Worm (Caenorhabditis elegans) whole organism, L4 larva: ENCODE results near the gene C24B9.3.

Source experiments
- D1046.2 ChIP-seq: fragments of 200-800 bp; sonication (Bioruptor generic); IDR thresholded peaks from 2 replicates; pipeline ENCODE4 v1.3.6; 2022; ENCODE audit warnings: missing genetic modification characterization, missing compliant biosample characterization
- F37D6.2 ChIP-seq: sonication (generic microtip); optimal IDR thresholded peaks from 2 replicates; lab custom pipeline; 2016; ENCODE audit warnings: mild to moderate bottlenecking, missing genetic modification characterization, missing compliant biosample characterization
- Y48G9A.11 ChIP-seq: fragments of 200-800 bp; sonication (Bioruptor generic); IDR thresholded peaks from 2 replicates; pipeline ENCODE4 v1.3.6; 2022; ENCODE audit warnings: missing genetic modification reagents, missing genetic modification characterization, missing compliant biosample characterization
- ZK337.2 ChIP-seq: fragments of 200-800 bp; sonication (Bioruptor generic); IDR thresholded peaks from 2 replicates; pipeline ENCODE4 v1.3.6; 2022; ENCODE audit warnings: missing genetic modification reagents, missing genetic modification characterization, missing compliant biosample characterization
- ZK546.5 ChIP-seq, 2 experiments: sonication (generic microtip); optimal IDR thresholded peaks; 2 replicates each; lab custom pipeline; 2017; ENCODE audit warnings: missing biosample characterization in 2 of 2, missing genetic modification characterization in 2 of 2
- aha-1 ChIP-seq: fragments of 150-350 bp; peaks from one replicate; lab custom pipeline; 2014; ENCODE audit warnings: missing biosample characterization, missing genetic modification characterization
- ceh-62 ChIP-seq: sonication (generic microtip); optimal IDR thresholded peaks from 2 replicates; lab custom pipeline; 2017; ENCODE audit warnings: missing biosample characterization, missing genetic modification characterization
- cey-2 ChIP-seq: sonication (generic microtip); optimal IDR thresholded peaks from 3 replicates; lab custom pipeline; 2017; ENCODE audit warnings: missing genetic modification characterization, mild to moderate bottlenecking, missing compliant biosample characterization, antibody characterized with exemption, borderline replicate concordance; ENCODE audit not compliant: insufficient read depth
- daf-12 ChIP-seq: fragments of 150-350 bp; optimal IDR thresholded peaks from 2 replicates; lab custom pipeline; 2014; ENCODE audit warnings: missing biosample characterization, missing genetic modification reagents, missing genetic modification characterization
- daf-19 ChIP-seq: fragments of 200-800 bp; sonication (Bioruptor generic); conservative IDR thresholded peaks from 2 replicates; pipeline ENCODE4 v1.3.6; 2022; ENCODE audit warnings: missing genetic modification characterization, missing compliant biosample characterization
- dpl-1 ChIP-seq: fragments of 150-350 bp; optimal IDR thresholded peaks from 2 replicates; lab custom pipeline; 2014; ENCODE audit warnings: missing biosample characterization, missing genetic modification reagents, missing genetic modification characterization
- egl-27 ChIP-seq: sonication (generic microtip); optimal IDR thresholded peaks from 3 replicates; lab custom pipeline; 2017; ENCODE audit warnings: missing biosample characterization, missing genetic modification reagents, missing genetic modification characterization
- egl-43 ChIP-seq: fragments of 200-800 bp; sonication (Bioruptor generic); IDR thresholded peaks from 2 replicates; pipeline ENCODE4 v1.3.6; 2022; ENCODE audit warnings: missing genetic modification reagents, missing genetic modification characterization, missing compliant biosample characterization
- fos-1 ChIP-seq: fragments of 150-350 bp; optimal IDR thresholded peaks from 2 replicates; lab custom pipeline; 2014; ENCODE audit warnings: missing biosample characterization, missing genetic modification characterization
- lin-1 ChIP-seq: fragments of 200-800 bp; sonication (Bioruptor generic); IDR thresholded peaks from 2 replicates; pipeline ENCODE4 v1.3.6; 2022; ENCODE audit warnings: missing genetic modification reagents, missing genetic modification characterization, missing compliant biosample characterization
- lin-13 ChIP-seq: fragments of 150-350 bp; optimal IDR thresholded peaks from 2 replicates; lab custom pipeline; 2014; ENCODE audit warnings: missing biosample characterization, missing genetic modification reagents, missing genetic modification characterization
- lin-39 ChIP-seq: fragments of 150-350 bp; optimal IDR thresholded peaks from 2 replicates; lab custom pipeline; 2014; ENCODE audit warnings: missing biosample characterization, missing genetic modification reagents, missing genetic modification characterization
- lir-3 ChIP-seq: sonication (generic microtip); optimal IDR thresholded peaks from 2 replicates; lab custom pipeline; 2016; ENCODE audit warnings: mild to moderate bottlenecking, missing genetic modification characterization, missing compliant biosample characterization
- madf-9 ChIP-seq: fragments of 200-800 bp; sonication (Bioruptor generic); conservative IDR thresholded peaks from 2 replicates; pipeline ENCODE4 v1.3.6; 2022; ENCODE audit warnings: missing genetic modification reagents, missing genetic modification characterization, missing compliant biosample characterization
- mdl-1 ChIP-seq, 2 experiments: fragments of 150-350 bp in 1 of 2; sonication (generic microtip) in 1 of 2; optimal IDR thresholded peaks; 2 replicates each; lab custom pipeline; 2014 to 2017; ENCODE audit warnings: missing biosample characterization in 2 of 2, missing genetic modification characterization in 2 of 2
- mxl-2 ChIP-seq: fragments of 200-800 bp; sonication (Bioruptor generic); conservative IDR thresholded peaks from 2 replicates; pipeline ENCODE4 v1.3.6; 2022; ENCODE audit warnings: missing genetic modification reagents, missing genetic modification characterization, missing compliant biosample characterization
- mxl-3 ChIP-seq: fragments of 200-800 bp; sonication (Bioruptor generic); optimal IDR thresholded peaks from 2 replicates; lab custom pipeline; 2018; ENCODE audit warnings: mild to moderate bottlenecking, missing genetic modification characterization, missing compliant biosample characterization
- nhr-48 ChIP-seq: sonication (generic microtip); optimal IDR thresholded peaks from 2 replicates; lab custom pipeline; 2016; ENCODE audit warnings: mild to moderate bottlenecking, missing genetic modification characterization, missing compliant biosample characterization
- nhr-76 ChIP-seq: fragments of 150-350 bp; optimal IDR thresholded peaks from 2 replicates; lab custom pipeline; 2014; ENCODE audit warnings: missing biosample characterization, missing genetic modification characterization
- rbr-2 ChIP-seq: sonication (generic microtip); optimal IDR thresholded peaks from 2 replicates; lab custom pipeline; 2016; ENCODE audit warnings: missing genotype, missing genetic modification characterization, missing compliant biosample characterization
- sdz-12 ChIP-seq: fragments of 200-800 bp; sonication (Bioruptor generic); optimal IDR thresholded peaks from 2 replicates; lab custom pipeline; 2018; ENCODE audit warnings: mild to moderate bottlenecking, missing genetic modification characterization, missing compliant biosample characterization
- set-16 ChIP-seq: fragments of 200-800 bp; sonication (Bioruptor generic); IDR thresholded peaks from 2 replicates; pipeline ENCODE4 v1.3.6; 2022; ENCODE audit warnings: missing genetic modification reagents, missing genetic modification characterization, missing compliant biosample characterization
- skn-1 ChIP-seq: fragments of 150-350 bp; optimal IDR thresholded peaks from 2 replicates; lab custom pipeline; 2014; ENCODE audit warnings: missing biosample characterization, missing genetic modification characterization
- snpc-4 ChIP-seq: fragments of 150-350 bp; optimal IDR thresholded peaks from 2 replicates; lab custom pipeline; 2014; ENCODE audit warnings: missing biosample characterization, missing genetic modification characterization
- ztf-11 ChIP-seq: fragments of 150-350 bp; optimal IDR thresholded peaks from 2 replicates; lab custom pipeline; 2014; ENCODE audit warnings: missing biosample characterization, missing genetic modification characterization

Gene C24B9.3

ce11 chrV:2727101-2727500, 15.7 kb upstream of the C24B9.3 start, which contains the start of gene str-13:
Gene str-13, minus strand, starts transcription at chrV:2727201.
- TF ChIP-seq Y48G9A.11 (GFP tag; lab: Robert Waterston, UW): no peak
- TF ChIP-seq rbr-2: no peak
- no peak for TF ChIP-seq F37D6.2 (tag; lab: Kevin White, UChicago)
- TF ChIP-seq daf-12 (tag; lab: Kevin White, UChicago): no peak
- no peak for TF ChIP-seq lir-3 (tag; lab: Kevin White, UChicago)
- no peak for TF ChIP-seq daf-19
- no peak for TF ChIP-seq ceh-62 (tag; lab: Kevin White, UChicago)
- TF ChIP-seq mdl-1 (tag; optimal IDR thresholded peaks at IDR 0.05; lab: Kevin White, UChicago): no peak
- TF ChIP-seq dpl-1: no peak
- no peak for TF ChIP-seq ztf-11 (tag; lab: Kevin White, UChicago)
- no peak for TF ChIP-seq ZK337.2 (GFP tag; lab: Robert Waterston, UW)
- TF ChIP-seq nhr-76 (tag; lab: Kevin White, UChicago): no peak
- TF ChIP-seq madf-9 (GFP tag; lab: Robert Waterston, UW): no peak
- TF ChIP-seq mxl-2 (GFP tag; lab: Robert Waterston, UW): no peak
- no peak for TF ChIP-seq sdz-12
- TF ChIP-seq snpc-4 (tag; lab: Kevin White, UChicago): no peak
- no peak for TF ChIP-seq skn-1 (tag; lab: Kevin White, UChicago)
- TF ChIP-seq egl-27 (tag; lab: Kevin White, UChicago): no peak
- no peak for TF ChIP-seq lin-39
- no peak for TF ChIP-seq mxl-3 (GFP tag; lab: Kevin White, UChicago)

ce11 chrV:2725225-2725624, 13.8 kb upstream of the C24B9.3 start, which contains the start of gene srg-59:
Gene srg-59, minus strand, starts transcription at chrV:2725325.
- TF ChIP-seq aha-1 (peak; percentile 81), egl-27 (tag; lab: Kevin White, UChicago) (no peak)

DNA sequence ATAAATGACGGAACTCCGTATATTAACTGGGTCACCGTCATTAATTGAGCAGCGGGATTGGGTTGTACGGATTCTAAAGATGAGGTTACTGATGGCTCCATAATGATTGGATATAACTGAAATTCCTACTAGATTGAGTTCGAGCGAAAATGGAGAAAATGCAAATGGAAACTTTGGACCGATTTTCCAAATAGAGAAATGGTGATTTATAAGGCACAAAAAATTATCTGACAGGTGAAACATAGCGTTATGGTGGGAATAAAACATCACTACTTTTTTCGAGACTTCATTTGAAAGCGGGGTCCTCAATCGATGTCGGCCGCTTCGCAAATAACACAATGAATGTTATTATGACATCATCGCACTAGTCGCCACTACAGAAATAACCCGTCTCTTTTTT, 11.2 kb upstream of the C24B9.3 start, which contains the start of gene srg-60:
Gene srg-60, minus strand, starts transcription at position 101 of the 400 bp plus-strand sequence.
- TF ChIP-seq aha-1 (peak; percentile 42), ZK546.5 (tag; optimal IDR thresholded peaks at IDR 0.05; lab: Kevin White, UChicago) (no peak)
- TF ChIP-seq, all 104 proteins: peak for 1

- no peak for TF ChIP-seq cey-2 (tag; lab: Kevin White, UChicago)
Observed at ce11 chrV:2720763-2721162, 9.4 kb upstream of the C24B9.3 start, which contains the start of gene srt-27. Gene srt-27, minus strand, starts transcription at chrV:2720863.

DNA sequence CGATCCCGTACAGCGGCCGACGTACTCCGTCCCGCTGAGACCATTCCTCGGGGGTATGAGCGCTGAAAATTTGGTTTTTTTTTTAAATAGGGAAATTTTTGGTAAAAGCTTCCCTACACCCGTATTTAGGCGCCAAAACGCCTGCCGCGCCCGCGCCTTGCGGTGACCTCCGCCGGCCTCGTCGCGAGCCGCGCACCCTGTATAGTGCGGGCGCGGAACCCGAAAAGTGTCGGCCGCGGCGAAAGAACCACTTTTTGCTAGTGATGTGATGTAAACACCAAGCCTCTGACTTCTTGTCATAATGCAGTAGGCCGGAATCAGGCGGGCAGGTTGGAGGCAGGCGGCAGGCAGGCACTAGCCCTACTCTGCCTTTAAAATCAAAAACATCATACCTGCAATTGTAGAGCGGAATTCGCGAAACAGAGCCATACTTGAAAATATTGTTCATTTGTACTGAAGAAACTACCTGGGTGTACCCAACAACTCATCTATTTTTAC, 7.3 kb upstream of the C24B9.3 start, which contains the start of gene srt-29:
Gene srt-29, minus strand, starts transcription at position 448 of the 498 bp plus-strand sequence.
- 0 out of 2 replicates have a peak, but pooled peaks have one; percentile 15 for TF ChIP-seq mxl-2 (GFP tag; lab: Robert Waterston, UW)
- TF ChIP-seq lin-13: no peak
- peak; percentile 93 for TF ChIP-seq set-16 (GFP tag; lab: Robert Waterston, UW)
- no peak for TF ChIP-seq D1046.2 (GFP tag; lab: Robert Waterston, UW)
- TF ChIP-seq lin-1 (GFP tag; lab: Robert Waterston, UW): no peak
- no peak for TF ChIP-seq nhr-48
- TF ChIP-seq rbr-2: no peak
- no peak for TF ChIP-seq cey-2 (tag; lab: Kevin White, UChicago)
- peak; percentile 55; the same call in 1 of the 2 replicates for TF ChIP-seq egl-43 (GFP tag; lab: Robert Waterston, UW)

DNA sequence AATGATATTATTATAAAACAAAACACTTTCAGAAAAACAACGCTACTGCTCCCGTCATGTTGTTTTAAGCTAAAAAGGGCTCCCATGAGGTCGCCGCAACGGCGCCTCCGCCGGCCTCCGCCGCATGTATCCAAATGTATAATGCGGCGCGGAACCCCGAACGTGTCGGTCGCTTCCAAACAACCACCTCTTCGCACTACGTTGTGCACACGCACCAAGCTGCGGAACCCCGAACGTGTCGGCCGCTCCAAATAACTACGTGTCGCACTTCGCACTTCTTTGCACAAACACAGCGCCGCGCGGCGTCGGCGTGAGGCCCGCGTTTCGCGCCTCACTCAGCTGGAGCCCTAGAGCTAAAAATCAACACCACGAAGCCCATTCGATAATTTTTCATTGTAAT, 5.5 kb upstream of the C24B9.3 start:
- TF ChIP-seq fos-1 (tag; lab: Kevin White, UChicago) (no peak), set-16 (GFP tag; lab: Robert Waterston, UW) (peak; percentile 80), ZK337.2 (GFP tag; lab: Robert Waterston, UW) (no peak)
